Worm (Caenorhabditis elegans) whole organism, young adult: ENCODE measurements around the gene ksr-1.

Experiments
- B0019.2 ChIP-seq: fragments of 200-800 bp; sonication (Bioruptor generic); conservative IDR thresholded peaks from 2 replicates; pipeline ENCODE4 v1.3.6; 2022; ENCODE audit warnings: missing genetic modification reagents, missing genetic modification characterization, missing compliant biosample characterization
- F10E7.11 ChIP-seq: sonication (generic microtip); optimal IDR thresholded peaks from 2 replicates; lab custom pipeline; 2017; ENCODE audit warnings: mild to moderate bottlenecking, missing genetic modification characterization, moderate library complexity, missing compliant biosample characterization
- F57A8.1 ChIP-seq: fragments of 200-800 bp; sonication (Bioruptor generic); optimal IDR thresholded peaks from 2 replicates; lab custom pipeline; 2018; ENCODE audit warnings: mild to moderate bottlenecking, missing genetic modification characterization, moderate library complexity, missing compliant biosample characterization
- ama-1 ChIP-seq, 3 experiments: fragments of 150-350 bp in 1 of 3; sonication (generic microtip) in 2 of 3; optimal IDR thresholded peaks; 2 replicates each; lab custom pipeline; 2014 to 2018; ENCODE audit warnings: missing biosample characterization in 2 of 3, missing genetic modification characterization in 2 of 3, missing genetic modification reagents in 2 of 3
- aptf-2 ChIP-seq: fragments of 200-800 bp; sonication (Bioruptor generic); conservative IDR thresholded peaks from 2 replicates; pipeline ENCODE4 v1.3.6; 2022; ENCODE audit warnings: missing genetic modification reagents, missing genetic modification characterization, missing compliant biosample characterization
- cebp-2 ChIP-seq: fragments of 200-800 bp; sonication (Bioruptor generic); IDR thresholded peaks from 2 replicates; pipeline ENCODE4 v1.3.6; 2022; ENCODE audit warnings: missing genetic modification characterization, missing compliant biosample characterization
- madf-6 ChIP-seq: fragments of 200-800 bp; sonication (Bioruptor generic); IDR thresholded peaks from 2 replicates; pipeline ENCODE4 v1.3.6; 2022; ENCODE audit warnings: missing genetic modification reagents, missing genetic modification characterization, missing compliant biosample characterization
- sea-2 ChIP-seq: fragments of 200-800 bp; sonication (Bioruptor generic); IDR thresholded peaks from 2 replicates; pipeline ENCODE4 v1.3.6; 2022; ENCODE audit warnings: missing genetic modification characterization, missing compliant biosample characterization
- unc-130 ChIP-seq: sonication (generic microtip); optimal IDR thresholded peaks from 2 replicates; lab custom pipeline; 2016; ENCODE audit warnings: missing genetic modification reagents, missing genetic modification characterization, missing compliant biosample characterization
- ztf-3 ChIP-seq: fragments of 200-800 bp; sonication (Bioruptor generic); optimal IDR thresholded peaks from 2 replicates; lab custom pipeline; 2018; ENCODE audit warnings: mild to moderate bottlenecking, missing genetic modification characterization, missing compliant biosample characterization

DNA sequence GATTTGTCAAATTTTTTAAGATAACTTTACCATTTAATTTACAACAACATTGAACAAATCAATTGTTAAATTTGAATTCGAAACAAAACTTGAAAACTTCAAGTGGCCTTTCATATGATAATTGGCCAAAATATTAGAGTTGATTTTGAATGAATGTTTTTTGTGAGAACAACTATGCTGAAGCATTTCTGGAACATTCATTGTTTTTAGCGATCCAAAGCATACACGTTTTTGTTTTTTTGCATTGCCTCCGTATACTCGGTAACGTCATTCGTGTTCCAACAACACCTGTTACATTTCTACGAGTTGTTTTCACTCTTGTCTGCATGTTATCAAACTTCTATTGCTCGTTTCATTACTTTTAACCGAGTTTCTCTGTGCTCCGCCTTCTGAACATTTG is 2.0 kb downstream of the ksr-1 start:
- no peak for TF ChIP-seq cebp-2
- TF ChIP-seq F10E7.11, result no peak
- no peak for TF ChIP-seq B0019.2
- TF ChIP-seq ama-1 (optimal IDR thresholded peaks at IDR 0.05; lab: Kevin White, UChicago), result no peak
- TF ChIP-seq ama-1 (GFP tag; optimal IDR thresholded peaks at IDR 0.05; lab: Kevin White, UChicago), result no peak
- no peak for TF ChIP-seq sea-2
- no peak for TF ChIP-seq aptf-2 (GFP tag; lab: Robert Waterston, UW)
- no peak for TF ChIP-seq F57A8.1 (GFP tag; lab: Kevin White, UChicago)
- no peak for TF ChIP-seq madf-6 (GFP tag; lab: Robert Waterston, UW)
- TF ChIP-seq unc-130, result no peak
- no peak for TF ChIP-seq ztf-3 (GFP tag; lab: Kevin White, UChicago)
